Worm (Caenorhabditis elegans): ENCODE data around the gene adss-1.

The adss-1 gene

DNA sequence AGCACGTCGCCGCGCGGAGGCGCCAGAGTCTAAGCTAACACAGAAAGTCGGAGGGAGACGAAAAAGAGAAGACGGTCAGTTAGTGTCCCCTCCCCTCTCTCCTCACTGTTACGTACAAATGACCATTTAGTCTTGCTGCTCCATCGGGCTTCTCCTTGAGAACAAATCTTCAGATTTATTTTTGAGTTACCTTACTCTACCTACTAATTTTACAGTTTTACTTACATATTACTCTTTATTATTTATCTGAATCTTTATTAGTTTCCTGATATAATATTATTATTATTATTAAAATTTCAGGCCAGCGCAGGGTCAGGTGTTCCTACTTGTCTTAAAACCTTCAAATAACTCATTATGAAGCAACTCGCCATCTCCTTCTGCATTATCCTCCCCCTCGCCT is 22.4 kb downstream of the adss-1 start, which contains the start of gene R02F11.1:
Gene R02F11.1 (plus strand): TSS at position 301 of the 400 bp plus-strand sequence.
- no peak for TF ChIP-seq ztf-23 (GFP tag; IDR thresholded peaks at IDR 0.05)
- TF ChIP-seq T22C8.4 (GFP tag; IDR thresholded peaks at IDR 0.05), result no peak
- TF ChIP-seq ref-1 (GFP tag; conservative IDR thresholded peaks at IDR 0.05), result no peak
- no peak for TF ChIP-seq tab-1 (GFP tag; IDR thresholded peaks at IDR 0.05)
- TF ChIP-seq cog-1 (tag; optimal IDR thresholded peaks at IDR 0.05), result no peak

- TF ChIP-seq ztf-23 (GFP tag; IDR thresholded peaks at IDR 0.05) (no peak), tab-1 (GFP tag; IDR thresholded peaks at IDR 0.05) (no peak), T22C8.4 (GFP tag; IDR thresholded peaks at IDR 0.05) (no peak), klf-2 (GFP tag; conservative IDR thresholded peaks at IDR 0.05) (no peak), ref-1 (GFP tag; conservative IDR thresholded peaks at IDR 0.05) (no peak), ztf-29 (GFP tag; IDR thresholded peaks at IDR 0.05) (no peak), med-1 (GFP tag; optimal IDR thresholded peaks at IDR 0.05; ENCODE audit: insufficient read depth) (no peak)
These were observed 28.9 kb downstream of the adss-1 start, which contains the start of gene R02F11.2 for ce11 chrV:4794308-4794707. R02F11.2 (plus strand) TSS chrV:4794599.

DNA sequence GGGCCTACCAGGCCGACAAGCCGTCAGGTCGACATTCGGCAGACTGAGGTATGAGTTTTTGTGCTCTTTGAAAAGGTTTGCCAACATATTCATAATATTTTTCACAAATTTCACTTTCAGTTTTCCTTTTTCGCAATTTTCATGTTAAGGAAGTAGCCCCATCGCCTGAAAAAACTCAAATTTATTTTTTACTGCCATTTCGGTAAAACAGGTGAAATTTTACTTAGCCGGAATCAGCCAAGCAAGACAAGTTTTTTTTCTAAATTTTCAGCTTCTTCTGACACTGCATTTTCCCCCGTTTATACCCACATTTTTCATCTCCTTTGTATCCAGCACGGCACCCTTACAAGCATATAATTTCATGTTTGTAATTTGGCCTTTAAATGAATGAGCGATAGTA is 31.7 kb downstream of the adss-1 start, which contains the start of gene R02F11.11:
Gene R02F11.11 (plus strand): TSS at position 301 of the 400 bp plus-strand sequence.
- TF ChIP-seq ztf-23 (GFP tag; IDR thresholded peaks at IDR 0.05), result no peak

DNA sequence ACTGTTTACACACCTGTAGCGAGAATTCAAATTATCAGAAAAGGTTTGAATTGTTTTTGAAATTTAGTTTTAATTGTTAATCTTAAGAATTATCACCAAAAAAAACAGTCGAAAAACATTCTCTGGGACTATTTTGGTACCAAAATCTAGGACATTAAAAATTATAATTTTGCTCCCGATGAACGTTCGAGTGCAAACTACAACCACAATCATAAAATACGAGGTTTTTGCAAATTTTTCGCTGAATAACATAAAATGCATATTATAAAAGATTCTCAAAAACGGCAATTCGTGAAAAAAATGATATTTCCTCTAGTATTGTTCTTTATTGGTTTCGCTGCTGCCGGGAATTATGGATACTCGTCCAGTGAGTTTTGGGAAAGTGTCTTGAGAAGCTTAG is 32.9 kb downstream of the adss-1 start, which contains the start of gene R02F11.12:
Gene R02F11.12 (plus strand): TSS at position 301 of the 400 bp plus-strand sequence.
- TF ChIP-seq med-1 (GFP tag; optimal IDR thresholded peaks at IDR 0.05; ENCODE audit: insufficient read depth) (no peak), ztf-23 (GFP tag; IDR thresholded peaks at IDR 0.05) (no peak), klf-2 (GFP tag; conservative IDR thresholded peaks at IDR 0.05) (no peak), T22C8.4 (GFP tag; IDR thresholded peaks at IDR 0.05) (no peak), ztf-29 (GFP tag; IDR thresholded peaks at IDR 0.05) (no peak), tab-1 (GFP tag; IDR thresholded peaks at IDR 0.05) (no peak), flt-1 (GFP tag; IDR thresholded peaks at IDR 0.05) (no peak), ref-1 (GFP tag; conservative IDR thresholded peaks at IDR 0.05) (no peak), cog-1 (tag; optimal IDR thresholded peaks at IDR 0.05) (no peak)

DNA sequence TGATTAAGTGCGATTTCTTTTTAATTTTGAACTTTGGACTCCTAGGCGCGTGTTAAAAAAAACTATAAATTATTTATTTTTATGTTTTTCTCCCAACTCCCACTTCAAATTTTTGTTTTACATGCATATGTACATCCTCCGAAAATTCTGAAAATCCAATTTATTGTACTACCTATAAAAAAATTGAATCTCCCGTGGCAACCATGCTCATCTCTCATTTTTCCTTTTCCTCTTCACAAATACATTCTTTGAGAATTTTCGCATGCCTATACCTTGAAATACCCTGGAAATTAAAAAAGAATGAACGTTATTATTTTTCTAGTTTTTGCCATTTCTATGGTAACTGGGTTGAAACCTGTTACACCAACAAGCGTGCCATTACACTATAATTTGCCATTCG is 34.4 kb downstream of the adss-1 start, which contains the start of gene R02F11.10:
Gene R02F11.10 (plus strand): TSS at position 301 of the 400 bp plus-strand sequence.
- no peak for TF ChIP-seq tab-1 (GFP tag; IDR thresholded peaks at IDR 0.05)
- TF ChIP-seq T22C8.4 (GFP tag; IDR thresholded peaks at IDR 0.05), result no peak
- no peak for TF ChIP-seq flt-1 (GFP tag; IDR thresholded peaks at IDR 0.05)
- TF ChIP-seq cog-1 (tag; optimal IDR thresholded peaks at IDR 0.05), result no peak
- no peak for TF ChIP-seq klf-2 (GFP tag; conservative IDR thresholded peaks at IDR 0.05)
- no peak for TF ChIP-seq med-1 (GFP tag; optimal IDR thresholded peaks at IDR 0.05; ENCODE audit: insufficient read depth)
- TF ChIP-seq ztf-29 (GFP tag; IDR thresholded peaks at IDR 0.05), result no peak

DNA sequence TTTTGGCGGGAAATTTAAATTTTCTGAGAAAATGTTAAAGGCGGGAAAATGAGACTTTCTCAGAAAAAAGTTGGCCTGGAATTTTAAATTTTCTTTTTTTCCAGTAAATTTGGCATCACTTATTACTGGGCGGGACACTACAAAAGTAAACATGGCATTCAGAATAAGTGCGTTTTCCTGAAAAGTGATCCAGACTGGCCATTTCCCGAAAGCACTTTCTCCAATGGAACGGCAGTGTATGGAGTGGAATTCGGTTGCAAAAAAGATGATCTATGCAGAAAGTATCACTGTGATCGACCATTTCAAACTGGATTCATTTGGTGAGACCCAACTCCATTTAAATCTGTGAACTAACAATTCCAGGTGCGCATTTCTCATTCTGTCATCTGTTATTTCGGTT is 35.4 kb downstream of the adss-1 start:
- TF ChIP-seq cog-1 (tag; optimal IDR thresholded peaks at IDR 0.05) (no peak), flt-1 (GFP tag; IDR thresholded peaks at IDR 0.05) (no peak)

- TF ChIP-seq med-1 (GFP tag; optimal IDR thresholded peaks at IDR 0.05; ENCODE audit: insufficient read depth), result no peak
- TF ChIP-seq ztf-29 (GFP tag; IDR thresholded peaks at IDR 0.05), result no peak
- no peak for TF ChIP-seq cog-1 (tag; optimal IDR thresholded peaks at IDR 0.05)
- no peak for TF ChIP-seq klf-2 (GFP tag; conservative IDR thresholded peaks at IDR 0.05)
- TF ChIP-seq flt-1 (GFP tag; IDR thresholded peaks at IDR 0.05), result no peak
- no peak for TF ChIP-seq ref-1 (GFP tag; conservative IDR thresholded peaks at IDR 0.05)
- TF ChIP-seq T22C8.4 (GFP tag; IDR thresholded peaks at IDR 0.05), result no peak
- no peak for TF ChIP-seq tab-1 (GFP tag; IDR thresholded peaks at IDR 0.05)
- TF ChIP-seq ztf-23 (GFP tag; IDR thresholded peaks at IDR 0.05), result no peak
These were observed 36.1 kb downstream of the adss-1 start, which contains the start of gene R02F11.9 for ce11 chrV:4787166-4787565. R02F11.9 (plus strand) TSS chrV:4787466.

DNA sequence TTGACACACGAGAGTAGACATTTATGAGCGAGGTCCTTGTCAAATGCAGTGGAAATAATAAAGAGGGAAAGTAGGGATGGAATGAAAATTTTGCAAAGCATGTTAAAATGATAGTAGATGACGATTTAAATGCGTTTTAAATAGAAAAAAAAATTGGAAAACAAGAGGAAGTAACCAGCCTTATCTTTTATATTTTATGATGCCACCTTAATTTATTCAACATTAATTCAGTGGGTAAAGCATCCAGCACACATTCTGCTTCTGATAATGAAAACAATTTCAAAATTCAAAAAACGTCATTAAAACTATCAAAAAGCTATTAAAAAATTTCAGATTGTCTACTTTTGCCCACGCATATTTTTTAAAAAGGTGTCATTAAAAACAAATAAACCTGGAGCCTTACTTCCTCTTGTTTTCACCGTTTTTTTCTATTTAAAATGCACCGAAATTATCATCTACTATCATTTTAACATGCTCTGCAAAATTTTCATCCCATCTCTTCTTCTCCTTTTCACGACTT is 37.8 kb downstream of the adss-1 start, which contains the start of the genes Y60C6A.2 and Y60C6A.3:
Gene Y60C6A.2 (minus strand): TSS at position 101 of the 520 bp plus-strand sequence.
Gene Y60C6A.3 (plus strand): TSS at position 470 of the 520 bp plus-strand sequence.
- TF ChIP-seq flt-1 (GFP tag; IDR thresholded peaks at IDR 0.05) (no peak), klf-2 (GFP tag; conservative IDR thresholded peaks at IDR 0.05) (no peak), ztf-23 (GFP tag; IDR thresholded peaks at IDR 0.05) (no peak), tab-1 (GFP tag; IDR thresholded peaks at IDR 0.05) (no peak), med-1 (GFP tag; optimal IDR thresholded peaks at IDR 0.05; ENCODE audit: insufficient read depth) (no peak), ztf-29 (GFP tag; IDR thresholded peaks at IDR 0.05) (no peak), T22C8.4 (GFP tag; IDR thresholded peaks at IDR 0.05) (no peak), cog-1 (tag; optimal IDR thresholded peaks at IDR 0.05) (no peak), ref-1 (GFP tag; conservative IDR thresholded peaks at IDR 0.05) (no peak)

- no peak for TF ChIP-seq klf-2 (GFP tag; conservative IDR thresholded peaks at IDR 0.05)
- TF ChIP-seq med-1 (GFP tag; optimal IDR thresholded peaks at IDR 0.05; ENCODE audit: insufficient read depth), result no peak
- TF ChIP-seq cog-1 (tag; optimal IDR thresholded peaks at IDR 0.05), result no peak
- no peak for TF ChIP-seq flt-1 (GFP tag; IDR thresholded peaks at IDR 0.05)
- no peak for TF ChIP-seq T22C8.4 (GFP tag; IDR thresholded peaks at IDR 0.05)
- no peak for TF ChIP-seq tab-1 (GFP tag; IDR thresholded peaks at IDR 0.05)
- TF ChIP-seq ztf-29 (GFP tag; IDR thresholded peaks at IDR 0.05), result no peak
- TF ChIP-seq ztf-23 (GFP tag; IDR thresholded peaks at IDR 0.05), result no peak
- TF ChIP-seq ref-1 (GFP tag; conservative IDR thresholded peaks at IDR 0.05), result no peak
These were observed 39.9 kb downstream of the adss-1 start, which contains the start of gene Y60C6A.1 for ce11 chrV:4783313-4783712. Y60C6A.1 (plus strand) TSS chrV:4783613.

ce11 chrV:4777388-4777986 is 45.7 kb downstream of the adss-1 start, which contains the start of gene C18G1.1:
C18G1.1 (plus strand) TSS chrV:4777960.
- TF ChIP-seq med-1 (GFP tag; optimal IDR thresholded peaks at IDR 0.05; ENCODE audit: insufficient read depth) (no peak), tab-1 (GFP tag; IDR thresholded peaks at IDR 0.05) (no peak), T22C8.4 (GFP tag; IDR thresholded peaks at IDR 0.05) (no peak), ztf-29 (GFP tag; IDR thresholded peaks at IDR 0.05) (no peak), ztf-23 (GFP tag; IDR thresholded peaks at IDR 0.05) (no peak), cog-1 (tag; optimal IDR thresholded peaks at IDR 0.05) (no peak)
